Worm (Caenorhabditis elegans) whole organism, L4/young adult: ENCODE measurements around the gene ttr-43.

Experiments used
- W03F9.2 ChIP-seq: fragments of 150-350 bp; optimal IDR thresholded peaks from 2 replicates; lab custom pipeline; 2014; ENCODE audit warnings: missing biosample characterization, missing genetic modification characterization
- dao-5 ChIP-seq: sonication (generic microtip); optimal IDR thresholded peaks from 2 replicates; lab custom pipeline; 2016; ENCODE audit warnings: missing genotype, missing genetic modification characterization, moderate library complexity, missing compliant biosample characterization
- him-1 ChIP-seq: sonication (generic microtip); optimal IDR thresholded peaks from 2 replicates; lab custom pipeline; 2016; ENCODE audit warnings: missing genotype, missing genetic modification reagents, missing genetic modification characterization, missing compliant biosample characterization

DNA sequence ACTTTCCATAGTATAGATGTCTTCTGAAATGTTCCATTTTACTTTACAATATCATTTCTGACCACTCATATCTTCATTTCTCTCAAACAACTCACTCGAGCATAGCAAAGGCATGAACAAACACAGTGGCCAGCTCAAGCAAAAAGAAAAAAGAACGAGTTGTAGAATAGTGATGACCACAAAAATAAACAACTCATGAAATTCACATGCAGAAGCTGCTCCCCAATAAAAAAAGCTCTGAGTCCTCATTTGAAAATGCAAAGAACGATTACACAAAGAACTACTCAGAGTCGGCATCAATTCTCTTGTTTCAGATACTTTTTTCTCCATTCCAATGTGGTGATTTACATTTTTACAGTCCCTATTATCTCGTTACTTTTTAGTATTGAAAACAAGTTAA lies 44.2 kb upstream of the ttr-43 start:
- TF ChIP-seq W03F9.2 (tag; lab: Kevin White, UChicago) (no peak), him-1 (tag; lab: Kevin White, UChicago) (no peak), dao-5 (tag; lab: Kevin White, UChicago) (no peak)
